Fruit fly (Drosophila melanogaster) whole organism, embryonic: ENCODE measurements around the gene Sfp33A4.
A peak's percentile ranks its signal among the peaks of the same experiment; 100 is the strongest.

ENCODE experiments used
- Aef1 ChIP-seq: fragments of 200-800 bp; sonication (Bioruptor generic); IDR thresholded peaks from 3 replicates; pipeline ENCODE4 v1.3.6; 2022; ENCODE audit warnings: missing biosample characterization, missing genetic modification characterization
- CG12659 ChIP-seq: fragments of 200-800 bp; sonication (Bioruptor generic); optimal IDR thresholded peaks from 3 replicates; lab custom pipeline; 2017; ENCODE audit warnings: mild to moderate bottlenecking, missing biosample characterization, missing genetic modification reagents, missing genetic modification characterization
- CG12744 ChIP-seq: fragments of 200-800 bp; sonication (Bioruptor generic); optimal IDR thresholded peaks from 2 replicates; lab custom pipeline; 2016; ENCODE audit warnings: missing biosample characterization, missing genetic modification characterization
- CG13424 ChIP-seq: fragments of 200-800 bp; sonication (Bioruptor generic); optimal IDR thresholded peaks from 2 replicates; lab custom pipeline; 2019; ENCODE audit warnings: missing biosample characterization, mild to moderate bottlenecking, missing genetic modification characterization, moderate library complexity
- CG14860 ChIP-seq: fragments of 200-800 bp; sonication (Bioruptor generic); IDR thresholded peaks from 3 replicates; pipeline ENCODE4 v1.3.6; 2022; ENCODE audit warnings: missing biosample characterization, missing genetic modification characterization; ENCODE audit not compliant: partially characterized antibody
- CG1602 ChIP-seq: fragments of 200-800 bp; sonication (Bioruptor generic); optimal IDR thresholded peaks from 3 replicates; lab custom pipeline; 2016; ENCODE audit warnings: missing biosample characterization, missing genetic modification characterization
- CG17328 ChIP-seq: fragments of 200-800 bp; sonication (Bioruptor generic); IDR thresholded peaks from 2 replicates; pipeline ENCODE4 v1.3.6; 2022; ENCODE audit warnings: missing biosample characterization, missing genetic modification characterization
- CG17361 ChIP-seq: fragments of 200-800 bp; sonication (Bioruptor generic); IDR thresholded peaks from 3 replicates; pipeline ENCODE4 v1.3.6; 2022; ENCODE audit warnings: missing biosample characterization, missing genetic modification characterization
- CG18011 ChIP-seq: fragments of 200-800 bp; sonication (Bioruptor generic); optimal IDR thresholded peaks from 2 replicates; lab custom pipeline; 2017; ENCODE audit warnings: missing biosample characterization, missing genetic modification characterization, mild to moderate bottlenecking, moderate library complexity, missing genotype
- CG18599 ChIP-seq: fragments of 200-800 bp; sonication (Bioruptor generic); optimal IDR thresholded peaks from 3 replicates; lab custom pipeline; 2017; ENCODE audit warnings: missing biosample characterization, missing genetic modification characterization, mild to moderate bottlenecking, moderate library complexity, missing genetic modification reagents
- CG31365 ChIP-seq: fragments of 200-800 bp; sonication (Bioruptor generic); optimal IDR thresholded peaks from 2 replicates; lab custom pipeline; 2018; ENCODE audit warnings: missing biosample characterization, mild to moderate bottlenecking, missing genetic modification characterization
- CG32772 ChIP-seq: fragments of 200-800 bp; sonication (Bioruptor generic); IDR thresholded peaks from 2 replicates; pipeline ENCODE4 v1.3.6; 2022; ENCODE audit warnings: missing biosample characterization, missing genetic modification characterization
- CG33213 ChIP-seq: fragments of 200-800 bp; sonication (Bioruptor generic); optimal IDR thresholded peaks from 3 replicates; lab custom pipeline; 2016; ENCODE audit warnings: missing biosample characterization, missing genetic modification characterization
- CG34376 ChIP-seq: fragments of 200-800 bp; sonication (Bioruptor generic); optimal IDR thresholded peaks from 2 replicates; lab custom pipeline; 2018; ENCODE audit warnings: missing biosample characterization, mild to moderate bottlenecking, missing genetic modification characterization
- CG5953 ChIP-seq: fragments of 200-800 bp; sonication (Bioruptor generic); IDR thresholded peaks from 2 replicates; pipeline ENCODE4 v1.3.6; 2022; ENCODE audit warnings: missing biosample characterization, missing genetic modification characterization
- CG7745 ChIP-seq: fragments of 200-800 bp; sonication (Bioruptor generic); optimal IDR thresholded peaks from 2 replicates; lab custom pipeline; 2018; ENCODE audit warnings: missing biosample characterization, mild to moderate bottlenecking, missing genetic modification characterization, moderate library complexity
- D19B ChIP-seq: fragments of 200-800 bp; sonication (Bioruptor generic); optimal IDR thresholded peaks from 2 replicates; lab custom pipeline; 2017; ENCODE audit warnings: missing biosample characterization, mild to moderate bottlenecking, missing genetic modification characterization
- Dad ChIP-seq: fragments of 200-800 bp; sonication (Bioruptor generic); optimal IDR thresholded peaks from 3 replicates; lab custom pipeline; 2016; ENCODE audit warnings: missing biosample characterization, missing genetic modification characterization
- Dbx ChIP-seq: fragments of 200-800 bp; sonication (Bioruptor generic); IDR thresholded peaks from 3 replicates; pipeline ENCODE4 v1.3.6; 2022; ENCODE audit warnings: missing biosample characterization, missing genetic modification characterization
- Dek ChIP-seq: fragments of 200-800 bp; sonication (Bioruptor generic); optimal IDR thresholded peaks from 3 replicates; lab custom pipeline; 2019; ENCODE audit warnings: missing biosample characterization, mild to moderate bottlenecking, missing genetic modification characterization, moderate library complexity
- HHEX ChIP-seq: fragments of 200-800 bp; sonication (Bioruptor generic); optimal IDR thresholded peaks from 3 replicates; lab custom pipeline; 2017; ENCODE audit warnings: missing biosample characterization, mild to moderate bottlenecking, missing genetic modification characterization, missing genetic modification reagents
- Hey ChIP-seq: fragments of 200-800 bp; sonication (Bioruptor generic); optimal IDR thresholded peaks from 3 replicates; lab custom pipeline; 2018; ENCODE audit warnings: missing biosample characterization, mild to moderate bottlenecking, missing genetic modification characterization
- Mes4 ChIP-seq: fragments of 200-800 bp; sonication (Bioruptor generic); optimal IDR thresholded peaks from 2 replicates; lab custom pipeline; 2016; ENCODE audit warnings: missing biosample characterization, missing genetic modification characterization
- Sry-β ChIP-seq: fragments of 200-800 bp; sonication (Bioruptor generic); optimal IDR thresholded peaks from 2 replicates; lab custom pipeline; 2018; ENCODE audit warnings: missing biosample characterization, mild to moderate bottlenecking, missing genetic modification characterization, moderate library complexity
- Sry-δ ChIP-seq: fragments of 200-800 bp; sonication (Bioruptor generic); optimal IDR thresholded peaks from 2 replicates; lab custom pipeline; 2016; ENCODE audit warnings: missing biosample characterization, missing genetic modification characterization
- YL-1 ChIP-seq: fragments of 200-800 bp; sonication (Bioruptor generic); optimal IDR thresholded peaks from 3 replicates; lab custom pipeline; 2017; ENCODE audit warnings: missing biosample characterization, mild to moderate bottlenecking, missing genetic modification characterization
- aop ChIP-seq: fragments of 200-800 bp; sonication (Bioruptor generic); IDR thresholded peaks from 2 replicates; pipeline ENCODE4 v1.3.6; 2022; ENCODE audit warnings: missing biosample characterization, missing genetic modification characterization
- ash1 ChIP-seq: fragments of 200-800 bp; sonication (Bioruptor generic); optimal IDR thresholded peaks from 2 replicates; lab custom pipeline; 2018; ENCODE audit warnings: missing biosample characterization, mild to moderate bottlenecking, missing genetic modification characterization
- az2 ChIP-seq: fragments of 200-800 bp; sonication (Bioruptor generic); optimal IDR thresholded peaks from 3 replicates; lab custom pipeline; 2016; ENCODE audit warnings: missing biosample characterization, missing genetic modification characterization
- bbx ChIP-seq: fragments of 200-800 bp; sonication (Bioruptor generic); IDR thresholded peaks from 2 replicates; pipeline ENCODE4 v1.3.6; 2022; ENCODE audit warnings: missing biosample characterization, missing genetic modification characterization; ENCODE audit not compliant: partially characterized antibody
- bcd ChIP-seq: fragments of 200-800 bp; sonication (Bioruptor generic); optimal IDR thresholded peaks from 2 replicates; lab custom pipeline; 2017; ENCODE audit warnings: missing biosample characterization, mild to moderate bottlenecking, missing genetic modification characterization
- cato ChIP-seq: fragments of 200-800 bp; sonication (Bioruptor generic); optimal IDR thresholded peaks from 2 replicates; lab custom pipeline; 2016; ENCODE audit warnings: missing biosample characterization, missing genetic modification characterization, borderline replicate concordance
- cg ChIP-seq: fragments of 200-800 bp; sonication (Bioruptor generic); optimal IDR thresholded peaks from 3 replicates; lab custom pipeline; 2019; ENCODE audit warnings: missing biosample characterization, mild to moderate bottlenecking, missing genetic modification characterization, moderate library complexity
- cwo ChIP-seq: fragments of 200-800 bp; sonication (Bioruptor generic); optimal IDR thresholded peaks from 3 replicates; lab custom pipeline; 2017; ENCODE audit warnings: missing biosample characterization, missing genetic modification characterization, mild to moderate bottlenecking, moderate library complexity, missing genetic modification reagents
- dmrt11E ChIP-seq: fragments of 200-800 bp; sonication (Bioruptor generic); optimal IDR thresholded peaks from 3 replicates; lab custom pipeline; 2018; ENCODE audit warnings: missing biosample characterization, mild to moderate bottlenecking, missing genetic modification characterization, moderate library complexity
- eyg ChIP-seq: fragments of 200-800 bp; sonication (Bioruptor generic); optimal IDR thresholded peaks from 3 replicates; lab custom pipeline; 2016; ENCODE audit warnings: missing biosample characterization, missing genetic modification characterization
- fru ChIP-seq: fragments of >200 bp; optimal IDR thresholded peaks from 2 replicates; lab custom pipeline; 2017
- ham ChIP-seq: fragments of 200-800 bp; sonication (Bioruptor generic); IDR thresholded peaks from 2 replicates; pipeline ENCODE4 v1.3.6; 2022; ENCODE audit warnings: missing biosample characterization, missing genetic modification characterization
- hbn ChIP-seq: fragments of 200-800 bp; sonication (Bioruptor generic); IDR thresholded peaks from 2 replicates; pipeline ENCODE4 v1.3.6; 2022; ENCODE audit warnings: missing biosample characterization, missing genetic modification characterization; ENCODE audit not compliant: partially characterized antibody
- onecut ChIP-seq: fragments of 200-800 bp; sonication (Bioruptor generic); IDR thresholded peaks from 2 replicates; pipeline ENCODE4 v1.3.6; 2022; ENCODE audit warnings: missing biosample characterization, missing genetic modification characterization
- pros ChIP-seq: fragments of 200-800 bp; sonication (Bioruptor generic); optimal IDR thresholded peaks from 3 replicates; lab custom pipeline; 2019; ENCODE audit warnings: missing biosample characterization, mild to moderate bottlenecking, missing genetic modification characterization, moderate library complexity
- pum ChIP-seq: fragments of 200-800 bp; sonication (Bioruptor generic); optimal IDR thresholded peaks from 2 replicates; lab custom pipeline; 2016; ENCODE audit warnings: missing biosample characterization, missing genetic modification characterization
- sens-2 ChIP-seq: fragments of 200-800 bp; sonication (Bioruptor generic); IDR thresholded peaks from 2 replicates; pipeline ENCODE4 v1.3.6; 2022; ENCODE audit warnings: missing biosample characterization, missing genetic modification characterization
- tll ChIP-seq, 2 experiments: fragments of 200-800 bp in 1 of 2; fragments of >200 bp in 1 of 2; sonication (Bioruptor generic) in 1 of 2; optimal IDR thresholded peaks; 2 replicates each; lab custom pipeline; 2017 to 2019; ENCODE audit warnings: missing biosample characterization in 2 of 2, missing genetic modification characterization in 2 of 2, mild to moderate bottlenecking in 1 of 2, moderate library complexity in 1 of 2
- tna ChIP-seq: fragments of 200-800 bp; sonication (Bioruptor generic); IDR thresholded peaks from 2 replicates; pipeline ENCODE4 v1.3.6; 2022; ENCODE audit warnings: missing biosample characterization, missing genetic modification characterization; ENCODE audit not compliant: partially characterized antibody
- trh ChIP-seq: fragments of 200-800 bp; sonication (Bioruptor generic); optimal IDR thresholded peaks from 2 replicates; lab custom pipeline; 2016; ENCODE audit warnings: missing biosample characterization, missing genetic modification characterization
- tup ChIP-seq: fragments of 200-800 bp; sonication (Bioruptor generic); optimal IDR thresholded peaks from 2 replicates; lab custom pipeline; 2016; ENCODE audit warnings: missing biosample characterization, mild to moderate bottlenecking, missing genetic modification characterization, moderate library complexity
- twi ChIP-seq: fragments of 200-800 bp; optimal IDR thresholded peaks from 2 replicates; lab custom pipeline; 2019; ENCODE audit warnings: missing biosample characterization, mild to moderate bottlenecking, missing genetic modification characterization, moderate library complexity
- yki ChIP-seq: fragments of >200 bp; optimal IDR thresholded peaks from 3 replicates; lab custom pipeline; 2018

The Sfp33A4 gene

dm6 chr2L:11808702-11809583 is 28.1 kb upstream of the Sfp33A4 start, which contains the start of gene crol (continued):
- TF ChIP-seq cg (GFP tag; lab: Kevin White, UChicago) (peak; percentile 92), CG14860 (GFP tag; lab: Robert Waterston, UW) (peak; percentile 59), CG33213 (GFP tag; lab: Kevin White, UChicago) (peak; percentile 31), CG31365 (peak; percentile 1), pum (GFP tag; lab: Kevin White, UChicago) (no peak), ham (GFP tag; lab: Robert Waterston, UW) (no peak), tll (GFP tag; optimal IDR thresholded peaks at IDR 0.05; lab: Kevin White, UChicago) (no peak), cato (GFP tag; lab: Kevin White, UChicago) (no peak), CG32772 (GFP tag; lab: Robert Waterston, UW) (no peak), Sry-β (GFP tag; lab: Kevin White, UChicago) (peak; percentile 94), bcd (peak; percentile 0), sens-2 (GFP tag; lab: Robert Waterston, UW) (no peak), aop (GFP tag; lab: Robert Waterston, UW) (peak; percentile 38; the same call in 1 of the 2 replicates), D19B (GFP tag; lab: Kevin White, UChicago) (no peak), dmrt11E (no peak), ash1 (no peak), CG34376 (GFP tag; lab: Kevin White, UChicago) (peak; percentile 44), CG17361 (GFP tag; lab: Robert Waterston, UW) (peak; percentile 44; the same call in 1 of the 3 replicates), fru (lab: Kevin White, UChicago) (no peak), CG12659 (GFP tag; lab: Kevin White, UChicago) (peak; percentile 76), Dek (tag; lab: Kevin White, UChicago) (peak; percentile 40), hbn (GFP tag; lab: Robert Waterston, UW) (peak; percentile 84), HHEX (GFP tag; lab: Kevin White, UChicago) (no peak), CG18011 (GFP tag; lab: Kevin White, UChicago) (no peak), Dbx (GFP tag; lab: Robert Waterston, UW) (peak; percentile 56; the same call in 1 of the 3 replicates), CG17328 (GFP tag; lab: Robert Waterston, UW) (no peak), eyg (GFP tag; lab: Kevin White, UChicago) (no peak), tna (GFP tag; lab: Robert Waterston, UW) (peak; percentile 55), YL-1 (GFP tag; lab: Kevin White, UChicago) (peak; percentile 60), CG1602 (no peak), CG12744 (no peak), Dad (GFP tag; lab: Kevin White, UChicago) (peak; percentile 15), tup (GFP tag; lab: Kevin White, UChicago) (no peak), Sry-δ (GFP tag; lab: Kevin White, UChicago) (peak; percentile 90), pros (GFP tag; lab: Kevin White, UChicago) (peak; percentile 89), CG18599 (GFP tag; lab: Kevin White, UChicago) (no peak), Aef1 (GFP tag; lab: Robert Waterston, UW) (no peak), CG5953 (GFP tag; lab: Robert Waterston, UW) (no peak), CG7745 (tag; lab: Kevin White, UChicago) (no peak), onecut (GFP tag; lab: Robert Waterston, UW) (peak; percentile 28), Mes4 (GFP tag; lab: Kevin White, UChicago) (no peak), CG13424 (tag; lab: Kevin White, UChicago) (peak; percentile 43), twi (tag; lab: Kevin White, UChicago) (no peak), trh (GFP tag; lab: Kevin White, UChicago) (no peak), bbx (GFP tag; lab: Robert Waterston, UW) (peak; percentile 93), cwo (no peak), Hey (tag; lab: Kevin White, UChicago) (no peak), az2 (GFP tag; lab: Kevin White, UChicago) (no peak), yki (lab: Kevin White, UChicago) (peak; percentile 72)
